Fruit fly (Drosophila melanogaster) whole organism, embryonic: ENCODE data around the gene Sgp.

Experiments
- Atf-2 ChIP-seq: fragments of 200-800 bp; sonication (Bioruptor generic); optimal IDR thresholded peaks from 2 replicates; lab custom pipeline; 2016; ENCODE audit warnings: missing biosample characterization, missing genetic modification characterization
- CG13424 ChIP-seq: fragments of 200-800 bp; sonication (Bioruptor generic); optimal IDR thresholded peaks from 2 replicates; lab custom pipeline; 2019; ENCODE audit warnings: missing biosample characterization, mild to moderate bottlenecking, missing genetic modification characterization, moderate library complexity
- CG15514 ChIP-seq: fragments of 200-800 bp; sonication (Bioruptor generic); optimal IDR thresholded peaks from 3 replicates; lab custom pipeline; 2017; ENCODE audit warnings: missing biosample characterization, missing genetic modification characterization, mild to moderate bottlenecking, moderate library complexity, missing genetic modification reagents
- CG34422 ChIP-seq: fragments of 200-800 bp; sonication (Bioruptor generic); IDR thresholded peaks from 3 replicates; pipeline ENCODE4 v1.3.6; 2022; ENCODE audit warnings: missing biosample characterization, missing genetic modification characterization
- TFAM ChIP-seq: fragments of 200-800 bp; sonication (Bioruptor generic); optimal IDR thresholded peaks from 2 replicates; lab custom pipeline; 2017; ENCODE audit warnings: missing biosample characterization, missing genetic modification characterization, inconsistent platforms
- Xbp1 ChIP-seq: fragments of 200-800 bp; sonication (Bioruptor generic); optimal IDR thresholded peaks from 3 replicates; lab custom pipeline; 2016; ENCODE audit warnings: missing biosample characterization, mild to moderate bottlenecking, missing genetic modification characterization
- danr ChIP-seq: fragments of 200-800 bp; sonication (Bioruptor generic); IDR thresholded peaks from 2 replicates; pipeline ENCODE4 v1.3.6; 2022; ENCODE audit warnings: missing biosample characterization, missing genetic modification characterization
- gcm ChIP-seq: fragments of 200-800 bp; sonication (Bioruptor generic); optimal IDR thresholded peaks from 2 replicates; lab custom pipeline; 2019; ENCODE audit warnings: missing biosample characterization, mild to moderate bottlenecking, missing genetic modification characterization, moderate library complexity
- kay ChIP-seq: fragments of 200-800 bp; sonication (Bioruptor generic); optimal IDR thresholded peaks from 2 replicates; lab custom pipeline; 2016; ENCODE audit warnings: missing biosample characterization, missing genetic modification characterization
- pan ChIP-seq, 4 experiments: fragments of >200 bp in 3 of 4; fragments of 200-800 bp in 1 of 4; sonication (Bioruptor generic) in 1 of 4; optimal IDR thresholded peaks in 3 of 4; IDR thresholded peaks in 1 of 4; 2 replicates each; pipeline versions ENCODE4 v1.3.6 to Lab custom; 2017 to 2022; ENCODE audit warnings: missing biosample characterization in 2 of 4, missing genetic modification characterization in 2 of 4, mixed read lengths in 1 of 4
- salm ChIP-seq: fragments of 200-800 bp; sonication (Bioruptor generic); optimal IDR thresholded peaks from 2 replicates; lab custom pipeline; 2018; ENCODE audit warnings: missing biosample characterization, mild to moderate bottlenecking, missing genetic modification characterization
- sim ChIP-seq: fragments of 200-800 bp; sonication (Bioruptor generic); IDR thresholded peaks from 2 replicates; pipeline ENCODE4 v1.3.6; 2022; ENCODE audit warnings: missing biosample characterization, missing genetic modification characterization
- sob ChIP-seq: fragments of 200-800 bp; sonication (Bioruptor generic); IDR thresholded peaks from 2 replicates; pipeline ENCODE4 v1.3.6; 2022; ENCODE audit warnings: missing biosample characterization, missing genetic modification characterization
- twi ChIP-seq: fragments of 200-800 bp; optimal IDR thresholded peaks from 2 replicates; lab custom pipeline; 2019; ENCODE audit warnings: missing biosample characterization, mild to moderate bottlenecking, missing genetic modification characterization, moderate library complexity

- TF ChIP-seq gcm (GFP tag; lab: Kevin White, UChicago): peak; percentile 14
- no peak for TF ChIP-seq Atf-2 (GFP tag; lab: Kevin White, UChicago)
- no peak for TF ChIP-seq CG15514 (GFP tag; lab: Kevin White, UChicago)
- TF ChIP-seq pan (optimal IDR thresholded peaks at IDR 0.05; lab: Kevin White, UChicago): no peak
- TF ChIP-seq pan (GFP tag; optimal IDR thresholded peaks at IDR 0.05 in 1 of 2, IDR thresholded peaks at IDR 0.05 in 1 of 2): no peak
- peak; percentile 43 for TF ChIP-seq twi (tag; lab: Kevin White, UChicago)
- 0 out of 2 replicates have a peak, but pooled peaks have one; percentile 25 for TF ChIP-seq sob
- TF ChIP-seq danr (GFP tag; lab: Robert Waterston, UW): no peak
- no peak for TF ChIP-seq CG34422 (GFP tag; lab: Robert Waterston, UW)
- TF ChIP-seq CG13424 (tag; lab: Kevin White, UChicago): peak; percentile 37
- TF ChIP-seq sim (GFP tag; lab: Robert Waterston, UW): no peak
- TF ChIP-seq TFAM: no peak
- no peak for TF ChIP-seq salm (tag; lab: Kevin White, UChicago)
- peak; percentile 32 for TF ChIP-seq Xbp1 (GFP tag; lab: Kevin White, UChicago)
- no peak for TF ChIP-seq kay (GFP tag; lab: Kevin White, UChicago)
Observed at dm6 chr2L:8553789-8554626, 34.5 kb downstream of the Sgp start.
